Worm (Caenorhabditis elegans): Measurements from ENCODE around the gene K12H6.8.

DNA sequence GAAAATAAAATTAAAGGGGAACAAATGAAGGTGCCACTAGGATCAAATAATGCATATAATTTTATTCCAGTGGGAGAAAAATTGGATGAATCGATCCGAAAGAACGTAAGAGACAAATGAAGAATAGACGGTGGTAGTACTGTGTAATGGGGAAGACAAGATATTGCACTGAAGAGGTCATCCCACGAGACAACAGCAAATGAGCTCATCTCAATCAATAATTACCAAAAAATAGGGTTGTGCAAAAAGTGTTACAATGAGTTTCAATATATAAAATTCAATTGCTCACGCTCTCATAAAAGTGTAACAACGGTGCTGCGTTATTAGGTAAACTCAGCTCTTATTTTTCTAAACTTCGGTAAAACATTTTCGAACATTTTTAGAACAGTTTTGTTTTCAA is 9.2 kb downstream of the K12H6.8 start, which contains the start of gene K12H6.7:
- TF ChIP-seq sdz-38 (tag; optimal IDR thresholded peaks at IDR 0.05) (no peak), snpc-4 (GFP tag; optimal IDR thresholded peaks at IDR 0.05) (no peak), snpc-4 (tag; optimal IDR thresholded peaks at IDR 0.05) (no peak), zim-3 (tag; optimal IDR thresholded peaks at IDR 0.05) (no peak), ZK185.1 (tag; optimal IDR thresholded peaks at IDR 0.05; ENCODE audit: poor library complexity, severe bottlenecking) (no peak), mcd-1 (GFP tag; IDR thresholded peaks at IDR 0.05) (no peak), sptf-2 (GFP tag; optimal IDR thresholded peaks at IDR 0.05) (no peak), ets-4 (GFP tag; optimal IDR thresholded peaks at IDR 0.05) (no peak), dpl-1 (GFP tag; optimal IDR thresholded peaks at IDR 0.05) (no peak), attf-3 (GFP tag; conservative IDR thresholded peaks at IDR 0.05) (no peak), unc-62 (GFP tag; optimal IDR thresholded peaks at IDR 0.05) (no peak)
